Fruit fly (Drosophila melanogaster): Measurements from ENCODE around the gene CG12213.

CG12213 gene

DNA sequence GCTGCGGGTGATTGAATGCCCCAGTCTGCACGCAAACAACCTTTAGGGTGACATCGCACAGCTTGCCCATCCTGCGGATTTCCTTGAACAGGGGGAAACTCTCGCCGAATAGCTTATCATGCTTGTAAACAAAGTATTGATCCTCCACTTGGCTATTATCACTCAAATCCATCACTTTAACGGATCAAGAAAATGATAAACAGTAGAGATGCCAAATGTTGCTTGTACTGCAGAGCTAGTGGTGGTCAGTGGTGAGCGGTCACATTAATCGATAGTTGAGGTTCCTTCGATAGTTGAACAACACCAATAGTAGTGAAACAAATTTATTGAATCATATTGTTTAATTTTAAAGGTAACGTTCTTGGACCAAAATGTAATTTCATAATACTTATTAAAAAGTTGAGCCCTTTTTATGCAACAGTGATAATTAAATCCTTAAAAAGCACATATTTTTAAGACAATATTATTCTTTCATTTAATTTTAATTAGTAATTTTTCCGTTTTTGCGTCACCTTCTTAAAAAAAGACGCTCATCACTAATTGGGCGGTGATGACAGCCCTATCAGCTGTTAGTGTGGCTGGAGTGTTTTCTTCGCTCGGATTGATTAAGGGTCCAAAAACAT, 42.8 kb upstream of the CG12213 start, which contains the start of the genes KLHL18 and GCC185:
Gene KLHL18 (minus strand): TSS at position 233 of the 623 bp plus-strand sequence.
Gene GCC185 (plus strand): TSS at position 571 of the 623 bp plus-strand sequence.
- no peak for TF ChIP-seq Hr83 (GFP tag; optimal IDR thresholded peaks at IDR 0.05; ENCODE audit: poor library complexity, severe bottlenecking)
- TF ChIP-seq sage (GFP tag; optimal IDR thresholded peaks at IDR 0.05) = no peak
- TF ChIP-seq br (GFP tag; optimal IDR thresholded peaks at IDR 0.05) = peak; percentile 61
- TF ChIP-seq foxo (GFP tag; optimal IDR thresholded peaks at IDR 0.05) = peak in 1 of 2 experiments; percentile 89
- peak; percentile 80 for TF ChIP-seq sv (GFP tag; optimal IDR thresholded peaks at IDR 0.05)
- peak; percentile 78 for TF ChIP-seq ey (GFP tag; optimal IDR thresholded peaks at IDR 0.05)
- no peak for TF ChIP-seq Jra (GFP tag; optimal IDR thresholded peaks at IDR 0.05)
- TF ChIP-seq CG9705 (GFP tag; optimal IDR thresholded peaks at IDR 0.05) = peak; percentile 72
- peak; percentile 93 for TF ChIP-seq woc (GFP tag; optimal IDR thresholded peaks at IDR 0.05)
- TF ChIP-seq Mio (GFP tag; optimal IDR thresholded peaks at IDR 0.05) = no peak
- TF ChIP-seq HLH106 (tag; optimal IDR thresholded peaks at IDR 0.05) = peak; percentile 91
- no peak for TF ChIP-seq Dfd (GFP tag; optimal IDR thresholded peaks at IDR 0.05)
- peak; percentile 69 for TF ChIP-seq dsf (GFP tag; optimal IDR thresholded peaks at IDR 0.05; ENCODE audit: borderline replicate concordance)
- no peak for TF ChIP-seq N (GFP tag; optimal IDR thresholded peaks at IDR 0.05)
- TF ChIP-seq fru (GFP tag; optimal IDR thresholded peaks at IDR 0.05) = peak; percentile 82
- TF ChIP-seq h (GFP tag; optimal IDR thresholded peaks at IDR 0.05) = peak; percentile 84
- TF ChIP-seq CrebA (GFP tag; optimal IDR thresholded peaks at IDR 0.05; ENCODE audit: borderline replicate concordance) = no peak
- TF ChIP-seq Dif (GFP tag; optimal IDR thresholded peaks at IDR 0.05; ENCODE audit: partially characterized antibody) = no peak
- TF ChIP-seq jim (GFP tag; optimal IDR thresholded peaks at IDR 0.05) = no peak
- TF ChIP-seq Sp1 (GFP tag; optimal IDR thresholded peaks at IDR 0.05) = peak; percentile 76
- TF ChIP-seq Myc (optimal IDR thresholded peaks at IDR 0.05) = peak; percentile 86
- no peak for TF ChIP-seq Hr78 (GFP tag; optimal IDR thresholded peaks at IDR 0.05)
- no peak for TF ChIP-seq Hnf4 (GFP tag; optimal IDR thresholded peaks at IDR 0.05)
- TF ChIP-seq usp (GFP tag; optimal IDR thresholded peaks at IDR 0.05) = no peak
- peak; percentile 54 for TF ChIP-seq GATAd (GFP tag; optimal IDR thresholded peaks at IDR 0.05)
- peak; percentile 85 for TF ChIP-seq rgr (GFP tag; optimal IDR thresholded peaks at IDR 0.05)
- TF ChIP-seq OdsH (GFP tag; optimal IDR thresholded peaks at IDR 0.05) = peak; percentile 78
- no peak for TF ChIP-seq dl (GFP tag; optimal IDR thresholded peaks at IDR 0.05; ENCODE audit: insufficient read depth in 1 of 2, partially characterized antibody in 2 of 2)
- peak; percentile 84 for TF ChIP-seq dmrt93B (GFP tag; optimal IDR thresholded peaks at IDR 0.05)
- no peak for TF ChIP-seq Vsx2 (GFP tag; optimal IDR thresholded peaks at IDR 0.05; ENCODE audit: partially characterized antibody)
- no peak for TF ChIP-seq brk (GFP tag; optimal IDR thresholded peaks at IDR 0.05)
- TF ChIP-seq psq (GFP tag; optimal IDR thresholded peaks at IDR 0.05) = peak; percentile 78
- no peak for TF ChIP-seq lola (GFP tag; optimal IDR thresholded peaks at IDR 0.05)
- TF ChIP-seq CG32264 (GFP tag; optimal IDR thresholded peaks at IDR 0.05) = no peak
- no peak for TF ChIP-seq tai (GFP tag; optimal IDR thresholded peaks at IDR 0.05)
- TF ChIP-seq Abd-B (GFP tag; optimal IDR thresholded peaks at IDR 0.05) = no peak
- no peak for TF ChIP-seq pan (optimal IDR thresholded peaks at IDR 0.05)
- TF ChIP-seq Rel (GFP tag; optimal IDR thresholded peaks at IDR 0.05) = no peak
- TF ChIP-seq Rel (tag; optimal IDR thresholded peaks at IDR 0.05) = peak; percentile 10

DNA sequence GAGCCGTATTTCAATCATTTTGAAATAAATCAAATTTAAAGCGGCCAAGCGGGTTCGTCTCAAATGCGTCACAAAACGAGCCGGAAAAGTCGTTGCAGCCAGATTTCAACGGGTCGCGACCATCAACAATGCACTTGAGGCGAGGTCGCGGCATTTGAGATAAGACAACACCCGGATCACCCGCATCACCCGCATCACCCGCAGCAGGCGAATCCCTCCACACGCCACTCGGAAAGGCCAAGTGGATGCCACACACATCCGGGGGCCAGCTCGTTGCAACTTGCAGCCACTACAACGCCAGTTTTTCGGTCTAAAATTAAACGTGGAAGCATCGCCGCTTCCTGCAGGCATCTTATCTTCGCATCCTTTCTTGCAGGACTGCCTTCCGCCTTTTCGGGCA, 38.9 kb upstream of the CG12213 start:
- TF ChIP-seq Hr83 (GFP tag; optimal IDR thresholded peaks at IDR 0.05; ENCODE audit: poor library complexity, severe bottlenecking) (no peak), GATAd (GFP tag; optimal IDR thresholded peaks at IDR 0.05) (no peak), dl (GFP tag; optimal IDR thresholded peaks at IDR 0.05; ENCODE audit: insufficient read depth in 1 of 2, partially characterized antibody in 2 of 2) (no peak), Myc (optimal IDR thresholded peaks at IDR 0.05) (no peak), N (GFP tag; optimal IDR thresholded peaks at IDR 0.05) (no peak), dmrt93B (GFP tag; optimal IDR thresholded peaks at IDR 0.05) (no peak), CG9705 (GFP tag; optimal IDR thresholded peaks at IDR 0.05) (no peak), fru (GFP tag; optimal IDR thresholded peaks at IDR 0.05) (no peak), Hnf4 (GFP tag; optimal IDR thresholded peaks at IDR 0.05) (no peak)
